Worm (Caenorhabditis elegans) whole organism, L1 larva: ENCODE measurements around the gene C37H5.13.

Experiments
- C34B4.2 ChIP-seq: sonication (generic microtip); optimal IDR thresholded peaks from 2 replicates; lab custom pipeline; 2017; ENCODE audit warnings: mild to moderate bottlenecking, missing genetic modification characterization, missing compliant biosample characterization
- blmp-1 ChIP-seq: fragments of 150-350 bp; optimal IDR thresholded peaks from 2 replicates; lab custom pipeline; 2014; ENCODE audit warnings: missing biosample characterization, missing genetic modification characterization
- elt-2 ChIP-seq: sonication (generic microtip); optimal IDR thresholded peaks from 2 replicates; lab custom pipeline; 2016; ENCODE audit warnings: missing genetic modification characterization, mild to moderate bottlenecking, inconsistent platforms, missing compliant biosample characterization, missing genetic modification reagents
- fkh-4 ChIP-seq: sonication (generic microtip); optimal IDR thresholded peaks from 2 replicates; lab custom pipeline; 2016; ENCODE audit warnings: missing compliant biosample characterization, missing genetic modification characterization, borderline replicate concordance
- lsy-2 ChIP-seq, 2 experiments: fragments of 150-350 bp; optimal IDR thresholded peaks; 2 replicates each; lab custom pipeline; 2014; ENCODE audit warnings: missing biosample characterization in 2 of 2, missing genetic modification characterization in 2 of 2
- mab-9 ChIP-seq: fragments of 200-800 bp; sonication (Bioruptor generic); IDR thresholded peaks from 2 replicates; pipeline ENCODE4 v1.3.6; 2022; ENCODE audit warnings: missing genetic modification reagents, missing genetic modification characterization, missing compliant biosample characterization
- mdl-1 ChIP-seq, 2 experiments: fragments of 150-350 bp; optimal IDR thresholded peaks; 2 replicates each; lab custom pipeline; 2014 to 2017; ENCODE audit warnings: missing biosample characterization in 2 of 2, missing genetic modification characterization in 2 of 2, inconsistent platforms in 1 of 2
- nhr-12 ChIP-seq: sonication (generic microtip); optimal IDR thresholded peaks from 2 replicates; lab custom pipeline; 2017; ENCODE audit warnings: missing biosample characterization, missing genetic modification characterization
- nhr-47 ChIP-seq: sonication (generic microtip); optimal IDR thresholded peaks from 2 replicates; lab custom pipeline; 2016; ENCODE audit warnings: mild to moderate bottlenecking, missing genetic modification characterization, moderate library complexity, missing compliant biosample characterization
- nhr-76 ChIP-seq: sonication (generic microtip); optimal IDR thresholded peaks from 2 replicates; lab custom pipeline; 2017; ENCODE audit warnings: missing biosample characterization, missing genetic modification characterization
- sptf-1 ChIP-seq: fragments of 150-350 bp; optimal IDR thresholded peaks from 2 replicates; lab custom pipeline; 2014; ENCODE audit warnings: missing biosample characterization, missing genetic modification characterization

DNA sequence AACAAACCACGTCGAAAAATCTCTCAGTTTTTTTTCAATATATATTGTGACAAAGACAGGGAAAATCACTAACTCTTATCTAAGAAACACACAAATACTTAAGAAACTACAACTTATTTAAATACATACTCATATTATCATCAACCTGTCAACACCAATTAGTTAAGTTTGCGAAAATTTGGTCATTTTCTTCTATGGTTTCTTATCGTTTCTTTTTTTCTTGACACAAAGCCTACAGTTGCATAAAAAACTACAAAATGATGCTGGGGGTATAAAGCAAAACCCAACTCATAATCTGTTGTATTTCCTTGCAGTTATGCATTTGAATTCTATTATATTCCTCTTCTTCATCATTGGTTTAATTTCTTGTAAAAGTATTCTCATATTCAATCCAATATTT is 38.3 kb upstream of the C37H5.13 start, which contains the start of gene ugt-67:
- TF ChIP-seq fkh-4 (tag; lab: Kevin White, UChicago) (no peak), nhr-76 (no peak), nhr-12 (tag; lab: Kevin White, UChicago) (no peak), sptf-1 (tag; lab: Kevin White, UChicago) (no peak), mab-9 (no peak), nhr-47 (tag; lab: Kevin White, UChicago) (no peak), elt-2 (no peak), mdl-1 (tag; optimal IDR thresholded peaks at IDR 0.05; lab: Kevin White, UChicago) (no peak), C34B4.2 (tag; lab: Kevin White, UChicago) (no peak), lsy-2 (tag; optimal IDR thresholded peaks at IDR 0.05; lab: Kevin White, UChicago) (no peak), blmp-1 (tag; lab: Kevin White, UChicago) (no peak)
